Worm (Caenorhabditis elegans): ENCODE measurements around the gene F19G12.4.

Gene F19G12.4

DNA sequence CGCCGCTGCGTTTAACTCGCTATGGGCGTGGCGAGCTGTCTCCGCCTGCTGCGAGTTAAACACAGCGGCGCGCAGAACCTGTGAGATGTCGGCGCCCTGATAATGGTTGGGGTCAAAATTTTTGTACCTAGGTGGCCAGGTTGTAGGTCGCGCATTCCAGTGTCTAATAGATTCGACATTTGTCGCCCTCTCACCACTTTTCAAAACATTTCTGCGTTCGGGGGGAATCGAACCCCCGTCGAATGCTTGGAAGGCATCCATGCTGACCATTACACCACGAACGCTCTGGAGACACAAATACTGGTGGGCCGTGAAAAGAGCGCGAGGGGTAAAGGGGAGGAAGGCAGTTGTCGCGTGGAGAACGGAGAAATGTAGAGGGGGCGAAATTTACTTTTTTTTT is 37.7 kb upstream of the F19G12.4 start (continued):
- TF ChIP-seq nhr-237 (tag; optimal IDR thresholded peaks at IDR 0.05) (no peak), dve-1 (tag; optimal IDR thresholded peaks at IDR 0.05; ENCODE audit: insufficient read depth) (peak; percentile 43), lin-1 (GFP tag; IDR thresholded peaks at IDR 0.05) (peak; percentile 60; the same call in 1 of the 2 replicates), aha-1 (tag) (no peak), mdl-1 (tag; optimal IDR thresholded peaks at IDR 0.05) (peak in 1 of 2 experiments; percentile 54), nhr-11 (tag; optimal IDR thresholded peaks at IDR 0.05) (peak; percentile 35), nhr-25 (tag; optimal IDR thresholded peaks at IDR 0.05; ENCODE audit: borderline replicate concordance, insufficient read depth) (no peak), nhr-6 (tag; optimal IDR thresholded peaks at IDR 0.05) (no peak), R02D3.7 (tag; optimal IDR thresholded peaks at IDR 0.05) (no peak), pqm-1 (tag; optimal IDR thresholded peaks at IDR 0.05) (no peak), mdt-29 (GFP tag; IDR thresholded peaks at IDR 0.05) (0 out of 2 replicates have a peak, but pooled peaks have one; percentile 31), saeg-2 (GFP tag; IDR thresholded peaks at IDR 0.05) (no peak), zip-2 (tag; optimal IDR thresholded peaks at IDR 0.05) (peak; percentile 71), lin-38 (GFP tag; IDR thresholded peaks at IDR 0.05) (peak; percentile 78), lim-7 (GFP tag; IDR thresholded peaks at IDR 0.05) (peak; percentile 88), spr-3 (GFP tag; optimal IDR thresholded peaks at IDR 0.05) (peak; percentile 80), madf-5 (GFP tag; IDR thresholded peaks at IDR 0.05) (0 out of 4 replicates have a peak, but pooled peaks have one; percentile 58 to 59), Y105C5A.15 (GFP tag; IDR thresholded peaks at IDR 0.05) (0 out of 2 replicates have a peak, but pooled peaks have one; percentile 63), lin-15B (tag; optimal IDR thresholded peaks at IDR 0.05) (no peak), ztf-7 (tag; optimal IDR thresholded peaks at IDR 0.05) (peak; percentile 7), nhr-42 (GFP tag; IDR thresholded peaks at IDR 0.05) (peak; percentile 90), unc-62 (GFP tag; optimal IDR thresholded peaks at IDR 0.05 in 1 of 2) (peak in 1 of 2 experiments; percentile 47), unc-62 (tag; optimal IDR thresholded peaks at IDR 0.05) (no peak), ztf-11 (tag; optimal IDR thresholded peaks at IDR 0.05) (no peak), arid-1 (GFP tag; conservative IDR thresholded peaks at IDR 0.05) (peak; percentile 87), tag-97 (GFP tag; IDR thresholded peaks at IDR 0.05) (no peak), hlh-11 (tag; optimal IDR thresholded peaks at IDR 0.05) (peak; percentile 68), Y5F2A.4 (GFP tag; optimal IDR thresholded peaks at IDR 0.05) (peak; percentile 74), mep-1 (tag; optimal IDR thresholded peaks at IDR 0.05) (peak; percentile 82), dmd-8 (GFP tag; IDR thresholded peaks at IDR 0.05) (peak; percentile 95), ceh-44 (GFP tag; IDR thresholded peaks at IDR 0.05) (no peak), spr-1 (tag; optimal IDR thresholded peaks at IDR 0.05) (peak; percentile 53), lsy-2 (tag; optimal IDR thresholded peaks at IDR 0.05) (peak; percentile 3 to 48), unc-39 (tag; optimal IDR thresholded peaks at IDR 0.05) (no peak), nhr-77 (tag; optimal IDR thresholded peaks at IDR 0.05) (peak; percentile 30), hlh-30 (tag; optimal IDR thresholded peaks at IDR 0.05; ENCODE audit: insufficient read depth) (peak; percentile 55), ceh-20 (GFP tag; IDR thresholded peaks at IDR 0.05) (peak; percentile 76; the same call in 1 of the 2 replicates), hif-1 (tag; optimal IDR thresholded peaks at IDR 0.05) (peak in 1 of 2 experiments; percentile 25), T20F7.1 (GFP tag; optimal IDR thresholded peaks at IDR 0.05) (no peak), fos-1 (tag; optimal IDR thresholded peaks at IDR 0.05) (no peak), nhr-76 (tag; optimal IDR thresholded peaks at IDR 0.05) (no peak), ces-1 (GFP tag; optimal IDR thresholded peaks at IDR 0.05) (no peak), zfp-3 (GFP tag; conservative IDR thresholded peaks at IDR 0.05) (peak; percentile 56; the same call in 1 of the 2 replicates), zip-11 (GFP tag; IDR thresholded peaks at IDR 0.05) (0 out of 2 replicates have a peak, but pooled peaks have one; percentile 43), cey-2 (tag; optimal IDR thresholded peaks at IDR 0.05; ENCODE audit: borderline replicate concordance, insufficient read depth) (no peak), egl-27 (tag; optimal IDR thresholded peaks at IDR 0.05) (no peak), ceh-28 (tag; optimal IDR thresholded peaks at IDR 0.05) (no peak), madf-9 (GFP tag; conservative IDR thresholded peaks at IDR 0.05) (peak; percentile 73; the same call in 1 of the 2 replicates), vab-7 (GFP tag; IDR thresholded peaks at IDR 0.05) (peak; percentile 88), F26F4.8 (GFP tag; conservative IDR thresholded peaks at IDR 0.05) (peak; percentile 75; the same call in 1 of the 2 replicates), fkh-10 (GFP tag; optimal IDR thresholded peaks at IDR 0.05) (no peak)
